Worm (Caenorhabditis elegans) whole organism, L2 larva: ENCODE measurements around the gene ddo-2.

Source experiments
- ama-1 ChIP-seq: fragments of 150-350 bp; optimal IDR thresholded peaks from 2 replicates; lab custom pipeline; 2018; ENCODE audit warnings: inconsistent platforms
- ceh-16 ChIP-seq: fragments of 150-350 bp; optimal IDR thresholded peaks from 2 replicates; lab custom pipeline; 2014; ENCODE audit warnings: missing biosample characterization, missing genetic modification characterization
- ceh-82 ChIP-seq: fragments of 150-350 bp; optimal IDR thresholded peaks from 2 replicates; lab custom pipeline; 2014; ENCODE audit warnings: missing biosample characterization, missing genetic modification characterization
- fos-1 ChIP-seq: fragments of 150-350 bp; optimal IDR thresholded peaks from 2 replicates; lab custom pipeline; 2014; ENCODE audit warnings: missing biosample characterization, missing genetic modification characterization
- nhr-129 ChIP-seq: fragments of 150-350 bp; optimal IDR thresholded peaks from 2 replicates; lab custom pipeline; 2014; ENCODE audit warnings: missing biosample characterization, missing genetic modification characterization
- unc-55 ChIP-seq: fragments of 150-350 bp; sonication (generic microtip); optimal IDR thresholded peaks from 3 replicates; lab custom pipeline; 2014; ENCODE audit warnings: missing biosample characterization, missing genetic modification reagents, missing genetic modification characterization
- ztf-4 ChIP-seq: fragments of 150-350 bp; optimal IDR thresholded peaks from 2 replicates; lab custom pipeline; 2014; ENCODE audit warnings: missing biosample characterization, missing genetic modification characterization

DNA sequence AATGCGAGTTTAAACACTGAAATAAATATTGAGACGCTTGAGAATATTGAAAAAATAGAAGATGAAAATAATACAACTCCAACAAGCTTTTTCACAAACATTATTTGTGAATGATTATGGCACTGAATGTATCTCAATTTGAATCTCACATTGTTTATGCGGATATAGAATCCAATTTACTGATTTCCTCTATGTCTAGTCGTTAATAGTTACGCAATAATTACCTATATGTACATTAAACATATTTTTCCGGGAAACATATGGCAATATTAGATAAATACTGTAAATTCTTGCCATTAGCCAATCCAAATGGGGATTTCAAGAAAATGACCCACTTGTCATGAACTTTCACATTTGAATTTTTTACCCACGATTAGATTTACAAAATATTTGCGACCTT lies 40.1 kb downstream of the ddo-2 start, which contains the start of gene srx-9:
- no peak for TF ChIP-seq ceh-82 (tag; lab: Kevin White, UChicago)
- no peak for TF ChIP-seq ztf-4
- TF ChIP-seq fos-1 (tag; lab: Kevin White, UChicago): no peak
- TF ChIP-seq ama-1 (lab: Kevin White, UChicago): no peak
- TF ChIP-seq unc-55: no peak
- TF ChIP-seq ceh-16 (tag; lab: Kevin White, UChicago): no peak
- TF ChIP-seq nhr-129 (tag; lab: Kevin White, UChicago): no peak
